Fruit fly (Drosophila melanogaster): ENCODE measurements around the gene Fip1.

Fip1 gene

DNA sequence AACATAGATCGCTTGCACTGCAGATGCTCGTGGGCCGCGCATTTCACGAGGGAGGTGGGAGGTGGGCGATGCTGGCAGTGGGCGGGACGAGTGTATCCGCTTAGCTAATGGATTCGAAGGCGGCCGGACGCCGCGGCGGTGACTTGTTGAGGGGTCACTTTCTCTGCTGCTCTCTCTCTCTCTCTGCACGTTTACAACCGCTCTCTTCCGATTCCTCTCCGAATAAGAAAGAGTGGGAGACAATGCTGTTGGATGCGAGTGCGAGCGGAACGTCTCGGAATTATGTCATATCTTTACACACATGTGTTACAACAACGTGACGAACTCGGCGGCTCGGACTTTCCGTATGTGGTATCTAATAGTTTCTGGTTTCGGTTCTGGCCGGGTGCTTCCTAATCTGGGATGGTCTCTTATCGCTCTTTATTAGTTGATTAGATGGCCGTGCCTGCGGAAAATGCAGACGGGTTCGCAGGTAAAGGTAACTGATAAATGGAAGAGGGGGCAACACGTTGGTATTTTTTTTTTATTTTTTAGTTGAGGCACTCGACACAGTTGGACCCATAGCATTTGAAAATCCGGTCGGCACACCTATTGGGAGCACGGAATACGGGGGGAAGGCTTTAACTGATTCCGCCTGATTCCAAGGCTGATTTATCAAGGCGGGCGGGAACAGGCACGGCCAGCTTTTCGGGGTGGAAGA is 32.3 kb upstream of the Fip1 start:
- TF ChIP-seq MBD-R2 (GFP tag; IDR thresholded peaks at IDR 0.05), result no peak
- TF ChIP-seq CG7928 (GFP tag; optimal IDR thresholded peaks at IDR 0.05), result no peak
- peak; percentile 59; the same call in 2 of the 3 replicates for TF ChIP-seq ci (GFP tag; IDR thresholded peaks at IDR 0.05)
- TF ChIP-seq Doc3 (GFP tag; IDR thresholded peaks at IDR 0.05; ENCODE audit: partially characterized antibody), result peak; percentile 34; the same call in 1 of the 3 replicates
- TF ChIP-seq CG32532 (GFP tag; IDR thresholded peaks at IDR 0.05), result peak; percentile 20; the same call in 1 of the 2 replicates
- no peak for TF ChIP-seq NC2α (GFP tag; optimal IDR thresholded peaks at IDR 0.05)
- TF ChIP-seq CG1832 (GFP tag; optimal IDR thresholded peaks at IDR 0.05), result peak; percentile 52
- TF ChIP-seq gce (GFP tag; IDR thresholded peaks at IDR 0.05), result 0 out of 3 replicates have a peak, but pooled peaks have one; percentile 4
- peak; percentile 27; the same call in 1 of the 2 replicates for TF ChIP-seq vvl (GFP tag; IDR thresholded peaks at IDR 0.05)
- TF ChIP-seq Hr3 (GFP tag; optimal IDR thresholded peaks at IDR 0.05), result no peak
- TF ChIP-seq sug (tag; optimal IDR thresholded peaks at IDR 0.05), result peak; percentile 10
- no peak for TF ChIP-seq CG2875 (GFP tag; optimal IDR thresholded peaks at IDR 0.05)
- TF ChIP-seq Scr (GFP tag; IDR thresholded peaks at IDR 0.05; ENCODE audit: partially characterized antibody), result peak; percentile 21; the same call in 1 of the 2 replicates
- no peak for TF ChIP-seq gro (GFP tag; optimal IDR thresholded peaks at IDR 0.05)
- 0 out of 3 replicates have a peak, but pooled peaks have one; percentile 9 for TF ChIP-seq zen2 (GFP tag; IDR thresholded peaks at IDR 0.05; ENCODE audit: partially characterized antibody)
- TF ChIP-seq Atf3 (GFP tag; optimal IDR thresholded peaks at IDR 0.05), result no peak
- TF ChIP-seq inv (GFP tag; IDR thresholded peaks at IDR 0.05; ENCODE audit: partially characterized antibody), result no peak
- peak; percentile 31 for TF ChIP-seq Fer1 (GFP tag; optimal IDR thresholded peaks at IDR 0.05)
- peak; percentile 13 for TF ChIP-seq nom (GFP tag; optimal IDR thresholded peaks at IDR 0.05)
- peak; percentile 72 for TF ChIP-seq crol (GFP tag; IDR thresholded peaks at IDR 0.05)
- peak; percentile 86 for TF ChIP-seq CG5180 (GFP tag; optimal IDR thresholded peaks at IDR 0.05)
- TF ChIP-seq Trl (optimal IDR thresholded peaks at IDR 0.05), result peak; percentile 89 to 98
- TF ChIP-seq Trl (GFP tag; optimal IDR thresholded peaks at IDR 0.05), result no peak
- TF ChIP-seq CG12769 (tag; optimal IDR thresholded peaks at IDR 0.05), result peak; percentile 16
- peak in 1 of 2 experiments; percentile 14 for TF ChIP-seq Eip74EF (GFP tag; optimal IDR thresholded peaks at IDR 0.05)
- peak; percentile 71 for TF ChIP-seq Blimp-1 (GFP tag; optimal IDR thresholded peaks at IDR 0.05)
- no peak for TF ChIP-seq CG8388 (GFP tag; optimal IDR thresholded peaks at IDR 0.05)
- TF ChIP-seq sna (GFP tag; IDR thresholded peaks at IDR 0.05; ENCODE audit: partially characterized antibody), result 0 out of 2 replicates have a peak, but pooled peaks have one; percentile 17
- peak; percentile 59 for TF ChIP-seq mirr (GFP tag; optimal IDR thresholded peaks at IDR 0.05)
- TF ChIP-seq aop (GFP tag; IDR thresholded peaks at IDR 0.05), result no peak
- 0 out of 2 replicates have a peak, but pooled peaks have one; percentile 17 for TF ChIP-seq hbn (GFP tag; IDR thresholded peaks at IDR 0.05; ENCODE audit: partially characterized antibody)
- peak; percentile 37; the same call in 1 of the 2 replicates for TF ChIP-seq bbx (GFP tag; IDR thresholded peaks at IDR 0.05; ENCODE audit: partially characterized antibody)
- peak; percentile 80 for TF ChIP-seq grn (GFP tag; optimal IDR thresholded peaks at IDR 0.05)
- 0 out of 3 replicates have a peak, but pooled peaks have one; percentile 3 for TF ChIP-seq zfh1 (GFP tag; IDR thresholded peaks at IDR 0.05)
- peak; percentile 39 for TF ChIP-seq HLHmδ (GFP tag; optimal IDR thresholded peaks at IDR 0.05)
- TF ChIP-seq CG9727 (GFP tag; optimal IDR thresholded peaks at IDR 0.05), result no peak
- TF ChIP-seq CG6791 (GFP tag; IDR thresholded peaks at IDR 0.05; ENCODE audit: partially characterized antibody), result peak; percentile 42; the same call in 2 of the 3 replicates
- TF ChIP-seq CG34224 (GFP tag; IDR thresholded peaks at IDR 0.05; ENCODE audit: partially characterized antibody), result peak; percentile 46; the same call in 1 of the 3 replicates
- TF ChIP-seq yki (optimal IDR thresholded peaks at IDR 0.05), result peak; percentile 96
- TF ChIP-seq Drgx (GFP tag; IDR thresholded peaks at IDR 0.05), result peak; percentile 25
- TF ChIP-seq seq (GFP tag; IDR thresholded peaks at IDR 0.05), result peak; percentile 30; the same call in 1 of the 2 replicates
- TF ChIP-seq emc (GFP tag; optimal IDR thresholded peaks at IDR 0.05), result no peak
- peak; percentile 32 for TF ChIP-seq nerfin-1 (tag; optimal IDR thresholded peaks at IDR 0.05)
- TF ChIP-seq dm (GFP tag; optimal IDR thresholded peaks at IDR 0.05), result peak; percentile 29
- no peak for TF ChIP-seq chinmo (GFP tag; IDR thresholded peaks at IDR 0.05; ENCODE audit: partially characterized antibody)
- TF ChIP-seq z (GFP tag; IDR thresholded peaks at IDR 0.05), result no peak
- TF ChIP-seq Asciz (GFP tag; optimal IDR thresholded peaks at IDR 0.05), result peak; percentile 4
